Worm (Caenorhabditis elegans): Measurements from ENCODE around the gene E02H9.3.

- TF ChIP-seq syd-9 (tag; optimal IDR thresholded peaks at IDR 0.05) (no peak), C38D4.7 (GFP tag; optimal IDR thresholded peaks at IDR 0.05) (no peak)
These were observed 39.9 kb upstream of the E02H9.3 start for ce11 chrIII:2418981-2419380.

All from whole organism, late embryonic.